Fruit fly (Drosophila melanogaster) whole organism, embryonic: ENCODE results near the gene CG8319.

Experiments
- BEAF-32 ChIP-seq: fragments of 200-800 bp; sonication (Bioruptor generic); optimal IDR thresholded peaks from 3 replicates; lab custom pipeline; 2017; ENCODE audit warnings: missing biosample characterization, missing genetic modification characterization, mild to moderate bottlenecking, moderate library complexity, missing genetic modification reagents
- CG10209 ChIP-seq: fragments of 200-800 bp; sonication (Bioruptor generic); optimal IDR thresholded peaks from 3 replicates; lab custom pipeline; 2017; ENCODE audit warnings: missing biosample characterization, mild to moderate bottlenecking, missing genetic modification characterization, missing genetic modification reagents
- CG2116 ChIP-seq: fragments of 200-800 bp; sonication (Bioruptor generic); optimal IDR thresholded peaks from 3 replicates; lab custom pipeline; 2018; ENCODE audit warnings: missing biosample characterization, mild to moderate bottlenecking, missing genetic modification characterization
- CG6791 ChIP-seq: fragments of 200-800 bp; sonication (Bioruptor generic); IDR thresholded peaks from 3 replicates; pipeline ENCODE4 v1.3.6; 2022; ENCODE audit warnings: missing biosample characterization, missing genetic modification characterization; ENCODE audit not compliant: partially characterized antibody
- Dll ChIP-seq: fragments of 200-800 bp; sonication (Bioruptor generic); IDR thresholded peaks from 4 replicates; pipeline ENCODE4 v1.3.6; 2022; ENCODE audit warnings: missing biosample characterization, missing genetic modification characterization; ENCODE audit not compliant: partially characterized antibody
- Xbp1 ChIP-seq: fragments of 200-800 bp; sonication (Bioruptor generic); optimal IDR thresholded peaks from 3 replicates; lab custom pipeline; 2016; ENCODE audit warnings: missing biosample characterization, mild to moderate bottlenecking, missing genetic modification characterization
- dysf ChIP-seq: fragments of 200-800 bp; sonication (Bioruptor generic); IDR thresholded peaks from 3 replicates; pipeline ENCODE4 v1.3.6; 2022; ENCODE audit warnings: missing biosample characterization, missing genetic modification characterization
- ewg ChIP-seq: fragments of 200-800 bp; sonication (Bioruptor generic); optimal IDR thresholded peaks from 3 replicates; lab custom pipeline; 2017; ENCODE audit warnings: mild to moderate bottlenecking, missing biosample characterization, missing genetic modification reagents, missing genetic modification characterization
- pzg ChIP-seq: fragments of 200-800 bp; sonication (Bioruptor generic); optimal IDR thresholded peaks from 3 replicates; lab custom pipeline; 2018; ENCODE audit warnings: missing biosample characterization, mild to moderate bottlenecking, missing genetic modification characterization, moderate library complexity
- tio ChIP-seq: fragments of 200-800 bp; sonication (Bioruptor generic); optimal IDR thresholded peaks from 2 replicates; lab custom pipeline; 2017; ENCODE audit warnings: missing biosample characterization, missing genetic modification characterization, inconsistent platforms
- unc-4 ChIP-seq: fragments of 200-800 bp; sonication (Bioruptor generic); IDR thresholded peaks from 2 replicates; pipeline ENCODE4 v1.3.6; 2022; ENCODE audit warnings: missing biosample characterization, missing genetic modification characterization; ENCODE audit not compliant: partially characterized antibody

CG8319 gene

DNA sequence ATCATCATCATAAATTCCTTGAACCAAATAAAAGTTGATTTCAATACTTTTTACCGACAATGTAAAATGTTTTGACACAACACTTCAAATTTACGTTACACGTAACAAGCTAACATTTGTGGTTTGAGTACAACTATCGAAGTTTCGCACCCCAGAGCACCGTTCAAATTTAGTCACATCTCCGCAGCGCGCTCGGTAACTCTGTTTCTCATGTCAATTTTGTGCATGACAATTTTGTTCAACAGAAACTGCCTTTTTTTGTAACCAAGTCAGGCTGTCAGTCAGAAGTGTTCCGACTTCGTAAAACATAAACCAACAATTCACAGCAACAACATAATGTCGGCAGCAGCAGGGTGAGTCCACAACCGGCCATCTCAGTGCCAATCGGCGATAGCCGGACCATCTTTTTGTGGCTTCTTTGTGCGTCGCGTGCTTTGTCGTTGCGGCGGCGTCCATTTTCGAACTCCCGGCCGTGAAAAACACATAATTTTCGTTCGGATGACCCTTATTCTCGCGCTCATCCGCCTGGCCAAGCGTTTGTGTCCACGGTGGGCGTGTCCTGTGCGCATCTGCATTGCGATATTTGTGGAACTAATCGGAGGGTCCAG lies 50.7 kb downstream of the CG8319 start, which contains the start of gene p23 (continued):
- peak; percentile 29; the same call in 1 of the 4 replicates for TF ChIP-seq Dll (GFP tag; lab: Robert Waterston, UW)
- no peak for TF ChIP-seq dysf (GFP tag; lab: Robert Waterston, UW)
- TF ChIP-seq Xbp1 (GFP tag; lab: Kevin White, UChicago), result peak; percentile 10
- peak; percentile 97 for TF ChIP-seq pzg (GFP tag; lab: Kevin White, UChicago)
- TF ChIP-seq CG2116 (GFP tag; lab: Kevin White, UChicago), result peak; percentile 1
- no peak for TF ChIP-seq CG10209 (GFP tag; lab: Kevin White, UChicago)
- peak; percentile 51; the same call in 1 of the 3 replicates for TF ChIP-seq CG6791
- peak; percentile 57 for TF ChIP-seq BEAF-32
- TF ChIP-seq ewg, result peak; percentile 41
- 0 out of 2 replicates have a peak, but pooled peaks have one; percentile 27 for TF ChIP-seq unc-4 (GFP tag; lab: Robert Waterston, UW)
- TF ChIP-seq tio (GFP tag; lab: Kevin White, UChicago), result no peak
